Fruit fly (Drosophila melanogaster): ENCODE results near the gene Grx3.

- TF ChIP-seq ovo (GFP tag; optimal IDR thresholded peaks at IDR 0.05) (peak; percentile 92), toe (GFP tag; optimal IDR thresholded peaks at IDR 0.05) (peak; percentile 98), CG33017 (tag; optimal IDR thresholded peaks at IDR 0.05) (peak; percentile 93), kay (GFP tag; ENCODE audit: borderline replicate concordance) (peak; percentile 98), bab1 (GFP tag; optimal IDR thresholded peaks at IDR 0.05) (peak; percentile 99), CG7101 (tag; optimal IDR thresholded peaks at IDR 0.05) (peak; percentile 96), CG12768 (GFP tag; optimal IDR thresholded peaks at IDR 0.05) (peak; percentile 94), cic (GFP tag; optimal IDR thresholded peaks at IDR 0.05) (peak; percentile 71)
Observed at dm6 chr2L:13387255-13387654, 21.0 kb downstream of the Grx3 start, which contains the start of the genes Ing5 and CG7099.

Measured in whole organism, adult.